Worm (Caenorhabditis elegans) whole organism, early embryonic: ENCODE results near the gene W10G11.2.
"Not testable (repeated sequence)": the region's sequence is repeated elsewhere in the genome, so short reads cannot be mapped to it uniquely, and the experiment has no call there.

ENCODE experiments used
- F13C5.2 ChIP-seq: sonication (generic microtip); optimal IDR thresholded peaks from 2 replicates; lab custom pipeline; 2017; ENCODE audit warnings: mild to moderate bottlenecking, missing genetic modification characterization, inconsistent platforms, missing compliant biosample characterization
- ama-1 ChIP-seq: fragments of 150-350 bp; optimal IDR thresholded peaks from 2 replicates; lab custom pipeline; 2014
- ets-7 ChIP-seq: sonication (generic microtip); optimal IDR thresholded peaks from 2 replicates; lab custom pipeline; 2016; ENCODE audit warnings: missing genotype, missing genetic modification characterization, missing compliant biosample characterization
- flt-1 ChIP-seq: fragments of 200-800 bp; sonication (Bioruptor generic); IDR thresholded peaks from 2 replicates; pipeline ENCODE4 v1.3.6; 2022; ENCODE audit warnings: missing genetic modification characterization, missing compliant biosample characterization
- pes-1 ChIP-seq: fragments of 200-800 bp; sonication (Bioruptor generic); IDR thresholded peaks from 2 replicates; pipeline ENCODE4 v1.3.6; 2022; ENCODE audit warnings: missing genetic modification reagents, missing genetic modification characterization, missing compliant biosample characterization
- scrt-1 ChIP-seq: fragments of 200-800 bp; sonication (Bioruptor generic); IDR thresholded peaks from 2 replicates; pipeline ENCODE4 v1.3.6; 2022; ENCODE audit warnings: missing genetic modification characterization, missing compliant biosample characterization
- sea-1 ChIP-seq: fragments of 200-800 bp; sonication (Bioruptor generic); conservative IDR thresholded peaks from 2 replicates; pipeline ENCODE4 v1.3.6; 2022; ENCODE audit warnings: missing genetic modification characterization, missing compliant biosample characterization
- tbx-11 ChIP-seq: fragments of 200-800 bp; sonication (Bioruptor generic); IDR thresholded peaks from 2 replicates; pipeline ENCODE4 v1.3.6; 2022; ENCODE audit warnings: missing genetic modification characterization, missing compliant biosample characterization

ce11 chrII:3567576-3567975 lies 6.1 kb upstream of the W10G11.2 start:
- TF ChIP-seq F13C5.2 (tag; lab: Kevin White, UChicago); ama-1 (lab: Kevin White, UChicago); ets-7: not testable (repeated sequence)
- peak; percentile 68 for TF ChIP-seq flt-1
- TF ChIP-seq sea-1 (GFP tag; lab: Robert Waterston, UW) = peak; percentile 76; the same call in 1 of the 2 replicates
- TF ChIP-seq pes-1 (GFP tag; lab: Robert Waterston, UW) = peak; percentile 86
- TF ChIP-seq scrt-1 (GFP tag; lab: Robert Waterston, UW) = peak; percentile 86
- TF ChIP-seq tbx-11 = peak; percentile 70
